Worm (Caenorhabditis elegans) whole organism, late embryonic: ENCODE results near the gene ZK688.4.

Experiments used
- C08G9.2 ChIP-seq: sonication (generic microtip); optimal IDR thresholded peaks from 2 replicates; lab custom pipeline; 2016; ENCODE audit warnings: mild to moderate bottlenecking, missing genetic modification characterization, moderate library complexity, missing compliant biosample characterization
- C38D4.7 ChIP-seq: fragments of 200-800 bp; sonication (Bioruptor generic); optimal IDR thresholded peaks from 2 replicates; lab custom pipeline; 2018; ENCODE audit warnings: mild to moderate bottlenecking, missing genetic modification characterization, moderate library complexity, missing compliant biosample characterization
- K02D7.2 ChIP-seq: sonication (generic microtip); optimal IDR thresholded peaks from 2 replicates; lab custom pipeline; 2017; ENCODE audit warnings: mild to moderate bottlenecking, missing genetic modification characterization, missing compliant biosample characterization
- Y22D7AL.16 ChIP-seq: sonication (generic microtip); optimal IDR thresholded peaks from 2 replicates; lab custom pipeline; 2016; ENCODE audit warnings: missing genetic modification characterization, missing compliant biosample characterization
- ceh-14 ChIP-seq: sonication (generic microtip); optimal IDR thresholded peaks from 2 replicates; lab custom pipeline; 2016; ENCODE audit warnings: missing genotype, missing genetic modification characterization, missing compliant biosample characterization
- ceh-18 ChIP-seq: sonication (generic microtip); optimal IDR thresholded peaks from 2 replicates; lab custom pipeline; 2016; ENCODE audit warnings: missing genetic modification characterization, missing compliant biosample characterization
- ceh-30 ChIP-seq: fragments of 150-350 bp; optimal IDR thresholded peaks from 2 replicates; lab custom pipeline; 2014; ENCODE audit warnings: missing biosample characterization, missing genetic modification characterization
- ceh-31 ChIP-seq: sonication (generic microtip); optimal IDR thresholded peaks from 2 replicates; lab custom pipeline; 2016; ENCODE audit warnings: missing genetic modification characterization, missing compliant biosample characterization
- ceh-34 ChIP-seq: sonication (generic microtip); optimal IDR thresholded peaks from 2 replicates; lab custom pipeline; 2016; ENCODE audit warnings: mild to moderate bottlenecking, missing genetic modification characterization, missing compliant biosample characterization
- ceh-45 ChIP-seq: fragments of 200-800 bp; sonication (Bioruptor generic); IDR thresholded peaks from 2 replicates; pipeline ENCODE4 v1.3.6; 2022; ENCODE audit warnings: missing genetic modification reagents, missing genetic modification characterization, missing compliant biosample characterization
- ceh-6 ChIP-seq: fragments of 200-800 bp; sonication (Bioruptor generic); optimal IDR thresholded peaks from 2 replicates; lab custom pipeline; 2018; ENCODE audit warnings: mild to moderate bottlenecking, missing genetic modification characterization, missing compliant biosample characterization
- elt-4 ChIP-seq: sonication (generic microtip); optimal IDR thresholded peaks from 2 replicates; lab custom pipeline; 2016; ENCODE audit warnings: missing genetic modification characterization, missing compliant biosample characterization
- ets-4 ChIP-seq: sonication (generic microtip); optimal IDR thresholded peaks from 2 replicates; lab custom pipeline; 2016; ENCODE audit warnings: missing genetic modification characterization, missing compliant biosample characterization
- fkh-10 ChIP-seq: fragments of 150-350 bp; optimal IDR thresholded peaks from 2 replicates; lab custom pipeline; 2014; ENCODE audit warnings: missing biosample characterization, missing genetic modification reagents, missing genetic modification characterization
- hlh-30 ChIP-seq: sonication (generic microtip); optimal IDR thresholded peaks from 2 replicates; lab custom pipeline; 2017; ENCODE audit warnings: antibody characterized with exemption, missing genetic modification characterization, missing compliant biosample characterization; ENCODE audit not compliant: insufficient read depth
- hlh-8 ChIP-seq: sonication (generic microtip); optimal IDR thresholded peaks from 2 replicates; lab custom pipeline; 2016; ENCODE audit warnings: missing genotype, missing genetic modification characterization, missing compliant biosample characterization
- nfya-1 ChIP-seq: sonication (generic microtip); optimal IDR thresholded peaks from 2 replicates; lab custom pipeline; 2017; ENCODE audit warnings: missing genetic modification characterization, mild to moderate bottlenecking, missing compliant biosample characterization, antibody characterized with exemption, moderate library complexity
- pat-9 ChIP-seq: fragments of 200-800 bp; sonication (Bioruptor generic); optimal IDR thresholded peaks from 2 replicates; lab custom pipeline; 2018; ENCODE audit warnings: mild to moderate bottlenecking, missing genetic modification characterization, moderate library complexity, missing compliant biosample characterization
- pros-1 ChIP-seq: fragments of 150-350 bp; optimal IDR thresholded peaks from 2 replicates; lab custom pipeline; 2014; ENCODE audit warnings: missing biosample characterization, missing genetic modification reagents, missing genetic modification characterization
- ref-2 ChIP-seq: sonication (generic microtip); optimal IDR thresholded peaks from 2 replicates; lab custom pipeline; 2016; ENCODE audit warnings: missing genetic modification characterization, missing compliant biosample characterization
- sdc-2 ChIP-seq: sonication (generic microtip); optimal IDR thresholded peaks from 2 replicates; lab custom pipeline; 2016; ENCODE audit warnings: missing genotype, missing genetic modification characterization, missing compliant biosample characterization
- sox-4 ChIP-seq: sonication (generic microtip); optimal IDR thresholded peaks from 2 replicates; lab custom pipeline; 2017; ENCODE audit warnings: mild to moderate bottlenecking, missing genetic modification characterization, inconsistent platforms, missing compliant biosample characterization

ZK688.4 gene

ce11 chrIII:7928549-7929129 is 33.8 kb downstream of the ZK688.4 start, which contains the start of the genes C29E4.13 and npp-15:
Gene C29E4.13 (minus strand): TSS chrIII:7928717.
Gene npp-15 (plus strand): TSS chrIII:7929043.
- no peak for TF ChIP-seq hlh-8
- no peak for TF ChIP-seq elt-4
- peak; percentile 20 for TF ChIP-seq nfya-1

- no peak for TF ChIP-seq elt-4
- no peak for TF ChIP-seq ceh-45 (GFP tag; lab: Robert Waterston, UW)
- TF ChIP-seq ets-4 (tag; lab: Kevin White, UChicago), result no peak
- TF ChIP-seq C08G9.2 (tag; lab: Kevin White, UChicago), result no peak
- no peak for TF ChIP-seq ceh-6
- no peak for TF ChIP-seq ref-2
These were observed 38.4 kb downstream of the ZK688.4 start, which contains the start of gene ran-2 for ce11 chrIII:7933235-7933634. Gene ran-2 (plus strand): TSS chrIII:7933535.

ce11 chrIII:7937548-7937947 is 42.7 kb downstream of the ZK688.4 start, which contains the start of gene C29E4.10:
Gene C29E4.10 (plus strand): TSS chrIII:7937848.
- TF ChIP-seq Y22D7AL.16 (tag; lab: Kevin White, UChicago) (no peak), sox-4 (tag; lab: Kevin White, UChicago) (no peak)

- TF ChIP-seq pros-1 (tag; lab: Kevin White, UChicago) (no peak), nfya-1 (peak; percentile 56), ceh-18 (tag; lab: Kevin White, UChicago) (no peak), hlh-30 (tag; lab: Kevin White, UChicago) (no peak), C38D4.7 (GFP tag; lab: Kevin White, UChicago) (no peak), ceh-31 (tag; lab: Kevin White, UChicago) (no peak), ceh-34 (tag; lab: Kevin White, UChicago) (no peak), pat-9 (tag; lab: Kevin White, UChicago) (no peak)
- TF ChIP-seq, all 69 proteins: peak for 1
These were observed 46.0 kb downstream of the ZK688.4 start, which contains the start of gene C29E4.12 for ce11 chrIII:7940819-7941218. Gene C29E4.12 (plus strand): TSS chrIII:7941151.

- no peak for TF ChIP-seq sdc-2
- TF ChIP-seq fkh-10 (GFP tag; lab: Kevin White, UChicago), result no peak
- TF ChIP-seq K02D7.2 (tag; lab: Kevin White, UChicago), result no peak
- no peak for TF ChIP-seq ceh-31 (tag; lab: Kevin White, UChicago)
- TF ChIP-seq ceh-14, result no peak
- no peak for TF ChIP-seq ref-2
- no peak for TF ChIP-seq ceh-30 (tag; lab: Kevin White, UChicago)
- TF ChIP-seq, all 69 proteins: peak for 0
These were observed 46.6 kb downstream of the ZK688.4 start, which contains the start of gene kle-2 for ce11 chrIII:7941417-7941816. Gene kle-2 (plus strand): TSS chrIII:7941717.
